Worm (Caenorhabditis elegans) whole organism, midembryonic: ENCODE measurements around the gene madd-3.

Source experiments
- T22C8.4 ChIP-seq: fragments of 200-800 bp; sonication (Bioruptor generic); IDR thresholded peaks from 2 replicates; pipeline ENCODE4 v1.3.6; 2022; ENCODE audit warnings: missing genetic modification characterization, missing compliant biosample characterization
- cog-1 ChIP-seq: sonication (generic microtip); optimal IDR thresholded peaks from 2 replicates; lab custom pipeline; 2016; ENCODE audit warnings: missing genetic modification characterization, missing compliant biosample characterization
- flt-1 ChIP-seq: fragments of 200-800 bp; sonication (Bioruptor generic); IDR thresholded peaks from 2 replicates; pipeline ENCODE4 v1.3.6; 2022; ENCODE audit warnings: missing genetic modification characterization, missing compliant biosample characterization
- klf-2 ChIP-seq: fragments of 200-800 bp; sonication (Bioruptor generic); conservative IDR thresholded peaks from 2 replicates; pipeline ENCODE4 v1.3.6; 2022; ENCODE audit warnings: missing genetic modification reagents, missing genetic modification characterization, missing compliant biosample characterization
- med-1 ChIP-seq: sonication (generic microtip); optimal IDR thresholded peaks from 2 replicates; lab custom pipeline; 2017; ENCODE audit warnings: missing genetic modification characterization, mild to moderate bottlenecking, missing compliant biosample characterization, antibody characterized with exemption, missing genetic modification reagents; ENCODE audit not compliant: insufficient read depth
- tab-1 ChIP-seq: fragments of 200-800 bp; sonication (Bioruptor generic); IDR thresholded peaks from 2 replicates; pipeline ENCODE4 v1.3.6; 2022; ENCODE audit warnings: missing genetic modification characterization, missing compliant biosample characterization

DNA sequence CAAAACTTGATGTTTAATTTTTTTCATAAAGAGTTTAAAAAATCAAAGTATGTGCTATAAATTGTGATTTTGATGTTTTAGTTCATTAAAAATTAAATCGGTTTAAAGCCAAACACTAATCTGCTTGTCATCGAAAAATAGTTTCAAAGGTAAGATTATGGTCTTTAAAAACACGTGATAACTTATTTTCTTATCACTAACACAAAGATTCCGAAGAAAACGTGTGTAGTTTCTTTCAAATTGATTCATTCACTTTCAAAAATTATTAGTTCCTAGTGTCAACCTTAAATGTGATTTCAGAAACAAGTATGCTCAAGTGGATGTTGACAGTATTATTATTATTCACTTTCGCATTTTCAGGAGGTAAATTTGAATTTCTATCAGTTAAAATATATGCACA, 40.5 kb downstream of the madd-3 start, which contains the start of gene E02H4.7:
- TF ChIP-seq flt-1: no peak
- no peak for TF ChIP-seq T22C8.4 (GFP tag; lab: Robert Waterston, UW)
- TF ChIP-seq cog-1 (tag; lab: Kevin White, UChicago): no peak
- no peak for TF ChIP-seq med-1 (GFP tag; lab: Kevin White, UChicago)
- TF ChIP-seq klf-2: no peak
- no peak for TF ChIP-seq tab-1 (GFP tag; lab: Robert Waterston, UW)
